Fruit fly (Drosophila melanogaster): ENCODE results near the gene AkhR.
A peak's percentile ranks its signal among the peaks of the same experiment; 100 is the strongest.

Gene AkhR

dm6 chr2L:6667719-6668325 lies 48.2 kb downstream of the AkhR start, which contains the start of gene Galt (continued):
- TF ChIP-seq CG14014 (GFP tag; IDR thresholded peaks at IDR 0.05), result no peak
- TF ChIP-seq CG34376 (GFP tag; optimal IDR thresholded peaks at IDR 0.05), result peak; percentile 90
- TF ChIP-seq ERR (GFP tag; optimal IDR thresholded peaks at IDR 0.05), result peak; percentile 31
- TF ChIP-seq abd-A (tag; optimal IDR thresholded peaks at IDR 0.05), result no peak
- TF ChIP-seq CG4360 (GFP tag; IDR thresholded peaks at IDR 0.05), result 0 out of 2 replicates have a peak, but pooled peaks have one; percentile 16
- no peak for TF ChIP-seq CG2129 (GFP tag; IDR thresholded peaks at IDR 0.05; ENCODE audit: partially characterized antibody)
- TF ChIP-seq CG7745 (tag; optimal IDR thresholded peaks at IDR 0.05), result no peak
- TF ChIP-seq CG10274 (GFP tag; optimal IDR thresholded peaks at IDR 0.05), result no peak
- no peak for TF ChIP-seq gfzf (GFP tag; optimal IDR thresholded peaks at IDR 0.05)
- peak; percentile 64 to 85 for TF ChIP-seq Trl (optimal IDR thresholded peaks at IDR 0.05)
- no peak for TF ChIP-seq Trl (GFP tag; optimal IDR thresholded peaks at IDR 0.05)
- no peak for TF ChIP-seq aop (GFP tag; IDR thresholded peaks at IDR 0.05)
- TF ChIP-seq zfh2 (GFP tag; optimal IDR thresholded peaks at IDR 0.05), result no peak
- no peak; the same call in 1 of the 3 replicates for TF ChIP-seq CG17361 (GFP tag; IDR thresholded peaks at IDR 0.05)
- TF ChIP-seq CG13624 (GFP tag; optimal IDR thresholded peaks at IDR 0.05), result no peak
- peak; percentile 51 for TF ChIP-seq CG9727 (GFP tag; optimal IDR thresholded peaks at IDR 0.05)
- peak; percentile 70; the same call in 2 of the 3 replicates for TF ChIP-seq CG6791 (GFP tag; IDR thresholded peaks at IDR 0.05; ENCODE audit: partially characterized antibody)
- peak; percentile 61 for TF ChIP-seq Rfx (GFP tag; IDR thresholded peaks at IDR 0.05)
- peak; percentile 69 for TF ChIP-seq BtbVII (GFP tag; optimal IDR thresholded peaks at IDR 0.05)
- no peak for TF ChIP-seq CG11247 (GFP tag; IDR thresholded peaks at IDR 0.05)
- TF ChIP-seq CG10366 (GFP tag; IDR thresholded peaks at IDR 0.05), result no peak
- no peak for TF ChIP-seq rib (GFP tag; IDR thresholded peaks at IDR 0.05)
- TF ChIP-seq Lhr (GFP tag; optimal IDR thresholded peaks at IDR 0.05), result peak; percentile 5
- no peak for TF ChIP-seq toy (GFP tag; IDR thresholded peaks at IDR 0.05)
- TF ChIP-seq Camta (GFP tag; optimal IDR thresholded peaks at IDR 0.05), result no peak
- no peak for TF ChIP-seq sens-2 (GFP tag; IDR thresholded peaks at IDR 0.05)
- TF ChIP-seq Mes4 (GFP tag; optimal IDR thresholded peaks at IDR 0.05), result no peak
- peak; percentile 90 for TF ChIP-seq CG14860 (GFP tag; IDR thresholded peaks at IDR 0.05; ENCODE audit: partially characterized antibody)
- peak; percentile 57 for TF ChIP-seq pros (GFP tag; optimal IDR thresholded peaks at IDR 0.05)
- TF ChIP-seq kay (GFP tag; optimal IDR thresholded peaks at IDR 0.05), result no peak
- TF ChIP-seq mld (GFP tag; IDR thresholded peaks at IDR 0.05; ENCODE audit: partially characterized antibody), result peak; percentile 47; the same call in 1 of the 3 replicates
- TF ChIP-seq kni (GFP tag; optimal IDR thresholded peaks at IDR 0.05), result peak; percentile 57
- no peak for TF ChIP-seq CG6683 (GFP tag; optimal IDR thresholded peaks at IDR 0.05)
- no peak for TF ChIP-seq sima (GFP tag; optimal IDR thresholded peaks at IDR 0.05)
- no peak for TF ChIP-seq cato (GFP tag; optimal IDR thresholded peaks at IDR 0.05; ENCODE audit: borderline replicate concordance)
- no peak for TF ChIP-seq Sin3A (optimal IDR thresholded peaks at IDR 0.05)
- TF ChIP-seq da (GFP tag; optimal IDR thresholded peaks at IDR 0.05), result no peak
- TF ChIP-seq Dbx (GFP tag; IDR thresholded peaks at IDR 0.05), result no peak; the same call in 2 of the 3 replicates
- peak; percentile 52 for TF ChIP-seq nmo (GFP tag; optimal IDR thresholded peaks at IDR 0.05)
- peak; percentile 18 for TF ChIP-seq az2 (GFP tag; optimal IDR thresholded peaks at IDR 0.05)
- TF ChIP-seq al (GFP tag; IDR thresholded peaks at IDR 0.05), result no peak
- TF ChIP-seq CG8388 (GFP tag; optimal IDR thresholded peaks at IDR 0.05), result peak; percentile 5
- peak; percentile 59 for TF ChIP-seq CG15479 (GFP tag; optimal IDR thresholded peaks at IDR 0.05)
- no peak for TF ChIP-seq luna (GFP tag; optimal IDR thresholded peaks at IDR 0.05)
- TF ChIP-seq stc (GFP tag; IDR thresholded peaks at IDR 0.05), result no peak; the same call in 1 of the 2 replicates
- TF ChIP-seq otp (GFP tag; IDR thresholded peaks at IDR 0.05), result no peak
- TF ChIP-seq Neu2 (GFP tag; optimal IDR thresholded peaks at IDR 0.05; ENCODE audit: borderline replicate concordance), result no peak
- TF ChIP-seq CG10565 (GFP tag; optimal IDR thresholded peaks at IDR 0.05), result no peak
- TF ChIP-seq tup (GFP tag; optimal IDR thresholded peaks at IDR 0.05), result no peak
- TF ChIP-seq ssp (GFP tag; IDR thresholded peaks at IDR 0.05), result no peak
- TF ChIP-seq sqz (GFP tag; optimal IDR thresholded peaks at IDR 0.05), result no peak

Data from whole organism, embryonic.